Fruit fly (Drosophila melanogaster) whole organism, embryonic: Measurements from ENCODE around the gene spz5.

Experiments used
- Ada2b ChIP-seq: fragments of 200-800 bp; sonication (Bioruptor generic); IDR thresholded peaks from 2 replicates; pipeline ENCODE4 v1.3.6; 2022; ENCODE audit warnings: missing biosample characterization, missing genetic modification characterization
- Bteb2 ChIP-seq: fragments of 200-800 bp; sonication (Bioruptor generic); optimal IDR thresholded peaks from 2 replicates; lab custom pipeline; 2016; ENCODE audit warnings: missing biosample characterization, missing genetic modification characterization
- CG10147 ChIP-seq: fragments of 200-800 bp; sonication (Bioruptor generic); optimal IDR thresholded peaks from 2 replicates; lab custom pipeline; 2019; ENCODE audit warnings: missing biosample characterization, mild to moderate bottlenecking, missing genetic modification characterization, moderate library complexity
- CG10654 ChIP-seq: fragments of 200-800 bp; sonication (Bioruptor generic); optimal IDR thresholded peaks from 2 replicates; lab custom pipeline; 2016; ENCODE audit warnings: missing biosample characterization, missing genetic modification characterization
- CG11398 ChIP-seq: fragments of 200-800 bp; sonication (Bioruptor generic); optimal IDR thresholded peaks from 2 replicates; lab custom pipeline; 2016; ENCODE audit warnings: missing biosample characterization, missing genetic modification characterization
- CG11695 ChIP-seq: fragments of 200-800 bp; sonication (Bioruptor generic); IDR thresholded peaks from 3 replicates; pipeline ENCODE4 v1.3.6; 2022; ENCODE audit warnings: missing biosample characterization, missing genetic modification characterization
- CG12769 ChIP-seq: fragments of 200-800 bp; sonication (Bioruptor generic); optimal IDR thresholded peaks from 2 replicates; lab custom pipeline; 2019; ENCODE audit warnings: missing biosample characterization, mild to moderate bottlenecking, missing genetic modification characterization, moderate library complexity
- CG14014 ChIP-seq: fragments of 200-800 bp; sonication (Bioruptor generic); IDR thresholded peaks from 2 replicates; pipeline ENCODE4 v1.3.6; 2022; ENCODE audit warnings: missing biosample characterization, missing genetic modification characterization
- CG14441 ChIP-seq: fragments of 200-800 bp; sonication (Bioruptor generic); IDR thresholded peaks from 2 replicates; pipeline ENCODE4 v1.3.6; 2022; ENCODE audit warnings: missing biosample characterization, missing genetic modification characterization
- CG32767 ChIP-seq: fragments of 200-800 bp; sonication (Bioruptor generic); IDR thresholded peaks from 2 replicates; pipeline ENCODE4 v1.3.6; 2022; ENCODE audit warnings: missing biosample characterization, missing genetic modification characterization
- CG3281 ChIP-seq: fragments of 200-800 bp; sonication (Bioruptor generic); optimal IDR thresholded peaks from 3 replicates; lab custom pipeline; 2017; ENCODE audit warnings: missing biosample characterization, mild to moderate bottlenecking, missing genetic modification characterization
- CG5180 ChIP-seq: fragments of 200-800 bp; sonication (Bioruptor generic); optimal IDR thresholded peaks from 3 replicates; lab custom pipeline; 2017; ENCODE audit warnings: missing biosample characterization, missing genetic modification characterization, mild to moderate bottlenecking, moderate library complexity, missing genetic modification reagents
- CG6683 ChIP-seq: fragments of 200-800 bp; sonication (Bioruptor generic); optimal IDR thresholded peaks from 2 replicates; lab custom pipeline; 2017; ENCODE audit warnings: missing biosample characterization, mild to moderate bottlenecking, missing genetic modification characterization, missing genetic modification reagents
- CG6854 ChIP-seq: fragments of 200-800 bp; sonication (Bioruptor generic); optimal IDR thresholded peaks from 3 replicates; lab custom pipeline; 2017; ENCODE audit warnings: missing biosample characterization, mild to moderate bottlenecking, missing genetic modification characterization
- CG8089 ChIP-seq: fragments of 200-800 bp; sonication (Bioruptor generic); optimal IDR thresholded peaks from 3 replicates; lab custom pipeline; 2016; ENCODE audit warnings: missing biosample characterization, missing genetic modification characterization
- CG9797 ChIP-seq: fragments of 200-800 bp; sonication (Bioruptor generic); optimal IDR thresholded peaks from 3 replicates; lab custom pipeline; 2018; ENCODE audit warnings: missing biosample characterization, mild to moderate bottlenecking, missing genetic modification characterization
- CG9932 ChIP-seq: fragments of 200-800 bp; sonication (Bioruptor generic); IDR thresholded peaks from 2 replicates; pipeline ENCODE4 v1.3.6; 2022; ENCODE audit warnings: missing biosample characterization, missing genetic modification characterization
- Dad ChIP-seq: fragments of 200-800 bp; sonication (Bioruptor generic); optimal IDR thresholded peaks from 3 replicates; lab custom pipeline; 2016; ENCODE audit warnings: missing biosample characterization, missing genetic modification characterization
- HLH3B ChIP-seq: fragments of 200-800 bp; sonication (Bioruptor generic); IDR thresholded peaks from 2 replicates; pipeline ENCODE4 v1.3.6; 2022; ENCODE audit warnings: missing biosample characterization, missing genetic modification characterization
- HmgD ChIP-seq: fragments of 200-800 bp; sonication (Bioruptor generic); optimal IDR thresholded peaks from 3 replicates; lab custom pipeline; 2016; ENCODE audit warnings: missing biosample characterization, missing genetic modification characterization
- MTF-1 ChIP-seq: fragments of 200-800 bp; sonication (Bioruptor generic); optimal IDR thresholded peaks from 2 replicates; lab custom pipeline; 2018; ENCODE audit warnings: missing biosample characterization, mild to moderate bottlenecking, missing genetic modification characterization, borderline replicate concordance
- Myb ChIP-seq: fragments of 200-800 bp; sonication (Bioruptor generic); optimal IDR thresholded peaks from 2 replicates; lab custom pipeline; 2016; ENCODE audit warnings: missing biosample characterization, missing genetic modification characterization
- NK7.1 ChIP-seq: fragments of 200-800 bp; sonication (Bioruptor generic); optimal IDR thresholded peaks from 3 replicates; lab custom pipeline; 2016; ENCODE audit warnings: missing biosample characterization, missing genetic modification characterization
- Neu2 ChIP-seq: fragments of 200-800 bp; sonication (Bioruptor generic); optimal IDR thresholded peaks from 3 replicates; lab custom pipeline; 2016; ENCODE audit warnings: missing biosample characterization, missing genetic modification characterization, borderline replicate concordance
- Nf-YA ChIP-seq: fragments of 200-800 bp; sonication (Bioruptor generic); IDR thresholded peaks from 2 replicates; pipeline ENCODE4 v1.3.6; 2022; ENCODE audit warnings: missing biosample characterization, missing genetic modification characterization
- Ptx1 ChIP-seq: fragments of 200-800 bp; sonication (Bioruptor generic); IDR thresholded peaks from 2 replicates; pipeline ENCODE4 v1.3.6; 2022; ENCODE audit warnings: missing biosample characterization, missing genetic modification characterization
- Taf1 ChIP-seq: fragments of 200-800 bp; sonication (Bioruptor generic); IDR thresholded peaks from 2 replicates; pipeline ENCODE4 v1.3.6; 2022; ENCODE audit warnings: missing biosample characterization, missing genetic modification characterization
- Usf ChIP-seq: fragments of 200-800 bp; sonication (Bioruptor generic); optimal IDR thresholded peaks from 2 replicates; lab custom pipeline; 2017; ENCODE audit warnings: missing genotype, missing biosample characterization, missing genetic modification characterization
- Vsx1 ChIP-seq: fragments of 200-800 bp; sonication (Bioruptor generic); optimal IDR thresholded peaks from 2 replicates; lab custom pipeline; 2017; ENCODE audit warnings: missing biosample characterization, mild to moderate bottlenecking, missing genetic modification characterization, missing genetic modification reagents
- Xbp1 ChIP-seq: fragments of 200-800 bp; sonication (Bioruptor generic); optimal IDR thresholded peaks from 3 replicates; lab custom pipeline; 2016; ENCODE audit warnings: missing biosample characterization, mild to moderate bottlenecking, missing genetic modification characterization
- aop ChIP-seq: fragments of 200-800 bp; sonication (Bioruptor generic); IDR thresholded peaks from 2 replicates; pipeline ENCODE4 v1.3.6; 2022; ENCODE audit warnings: missing biosample characterization, missing genetic modification characterization
- ase ChIP-seq: fragments of 200-800 bp; sonication (Bioruptor generic); IDR thresholded peaks from 3 replicates; pipeline ENCODE4 v1.3.6; 2022; ENCODE audit warnings: missing biosample characterization, missing genetic modification characterization
- caup ChIP-seq: fragments of 200-800 bp; sonication (Bioruptor generic); optimal IDR thresholded peaks from 3 replicates; lab custom pipeline; 2017; ENCODE audit warnings: missing biosample characterization, mild to moderate bottlenecking, missing genetic modification characterization, moderate library complexity; ENCODE audit not compliant: severe bottlenecking
- chm ChIP-seq: fragments of 200-800 bp; sonication (Bioruptor generic); IDR thresholded peaks from 2 replicates; pipeline ENCODE4 v1.3.6; 2022; ENCODE audit warnings: missing biosample characterization, missing genetic modification characterization
- crol ChIP-seq: fragments of 200-800 bp; sonication (Bioruptor generic); IDR thresholded peaks from 2 replicates; pipeline ENCODE4 v1.3.6; 2022; ENCODE audit warnings: missing biosample characterization, missing genetic modification characterization
- esg ChIP-seq: fragments of 200-800 bp; sonication (Bioruptor generic); conservative IDR thresholded peaks from 2 replicates; pipeline ENCODE4 v1.3.6; 2022; ENCODE audit warnings: missing biosample characterization, missing genetic modification characterization
- eyg ChIP-seq: fragments of 200-800 bp; sonication (Bioruptor generic); optimal IDR thresholded peaks from 3 replicates; lab custom pipeline; 2016; ENCODE audit warnings: missing biosample characterization, missing genetic modification characterization
- grau ChIP-seq: fragments of 200-800 bp; optimal IDR thresholded peaks from 3 replicates; lab custom pipeline; 2019; ENCODE audit warnings: missing biosample characterization, mild to moderate bottlenecking, missing genetic modification characterization, moderate library complexity
- ind ChIP-seq: fragments of 200-800 bp; sonication (Bioruptor generic); optimal IDR thresholded peaks from 3 replicates; lab custom pipeline; 2016; ENCODE audit warnings: missing biosample characterization, missing genetic modification characterization
- lilli ChIP-seq: fragments of 200-800 bp; sonication (Bioruptor generic); optimal IDR thresholded peaks from 3 replicates; lab custom pipeline; 2016; ENCODE audit warnings: missing biosample characterization, missing genetic modification characterization
- nmo ChIP-seq: fragments of 200-800 bp; sonication (Bioruptor generic); optimal IDR thresholded peaks from 2 replicates; lab custom pipeline; 2018; ENCODE audit warnings: missing biosample characterization, mild to moderate bottlenecking, missing genetic modification characterization, moderate library complexity
- rib ChIP-seq: fragments of 200-800 bp; sonication (Bioruptor generic); IDR thresholded peaks from 2 replicates; pipeline ENCODE4 v1.3.6; 2022; ENCODE audit warnings: missing biosample characterization, missing genetic modification characterization
- seq ChIP-seq: fragments of 200-800 bp; sonication (Bioruptor generic); IDR thresholded peaks from 2 replicates; pipeline ENCODE4 v1.3.6; 2022; ENCODE audit warnings: missing biosample characterization, missing genetic modification characterization
- so ChIP-seq: fragments of 200-800 bp; sonication (Bioruptor generic); IDR thresholded peaks from 3 replicates; pipeline ENCODE4 v1.3.6; 2022; ENCODE audit warnings: missing biosample characterization, missing genetic modification characterization
- sob ChIP-seq: fragments of 200-800 bp; sonication (Bioruptor generic); IDR thresholded peaks from 2 replicates; pipeline ENCODE4 v1.3.6; 2022; ENCODE audit warnings: missing biosample characterization, missing genetic modification characterization
- stc ChIP-seq: fragments of 200-800 bp; sonication (Bioruptor generic); IDR thresholded peaks from 2 replicates; pipeline ENCODE4 v1.3.6; 2022; ENCODE audit warnings: missing biosample characterization, missing genetic modification characterization
- tio ChIP-seq: fragments of 200-800 bp; sonication (Bioruptor generic); optimal IDR thresholded peaks from 2 replicates; lab custom pipeline; 2017; ENCODE audit warnings: missing biosample characterization, missing genetic modification characterization, inconsistent platforms
- tll ChIP-seq, 2 experiments: fragments of 200-800 bp in 1 of 2; fragments of >200 bp in 1 of 2; sonication (Bioruptor generic) in 1 of 2; optimal IDR thresholded peaks; 2 replicates each; lab custom pipeline; 2017 to 2019; ENCODE audit warnings: missing biosample characterization in 2 of 2, missing genetic modification characterization in 2 of 2, mild to moderate bottlenecking in 1 of 2, moderate library complexity in 1 of 2
- trem ChIP-seq: fragments of 200-800 bp; optimal IDR thresholded peaks from 3 replicates; lab custom pipeline; 2019; ENCODE audit warnings: missing biosample characterization, mild to moderate bottlenecking, missing genetic modification characterization, moderate library complexity
- unpg ChIP-seq: fragments of 200-800 bp; sonication (Bioruptor generic); optimal IDR thresholded peaks from 3 replicates; lab custom pipeline; 2018; ENCODE audit warnings: missing biosample characterization, mild to moderate bottlenecking, missing genetic modification characterization, moderate library complexity
- zfh1 ChIP-seq: fragments of 200-800 bp; sonication (Bioruptor generic); IDR thresholded peaks from 3 replicates; pipeline ENCODE4 v1.3.6; 2022; ENCODE audit warnings: missing biosample characterization, missing genetic modification characterization

The spz5 gene

dm6 chr3L:2913291-2913690 is 21.3 kb upstream of the spz5 start (continued):
- TF ChIP-seq Neu2 (GFP tag; lab: Kevin White, UChicago) (no peak), unpg (GFP tag; lab: Kevin White, UChicago) (no peak), so (GFP tag; lab: Robert Waterston, UW) (0 out of 3 replicates have a peak, but pooled peaks have one; percentile 47), CG9932 (GFP tag; lab: Robert Waterston, UW) (0 out of 2 replicates have a peak, but pooled peaks have one; percentile 9), seq (GFP tag; lab: Robert Waterston, UW) (peak; percentile 18; the same call in 1 of the 2 replicates), CG14014 (GFP tag; lab: Robert Waterston, UW) (peak; percentile 66; the same call in 1 of the 2 replicates), Xbp1 (GFP tag; lab: Kevin White, UChicago) (peak; percentile 34), Bteb2 (no peak), CG8089 (GFP tag; lab: Kevin White, UChicago) (no peak), Myb (GFP tag; lab: Kevin White, UChicago) (peak; percentile 27), Nf-YA (GFP tag; lab: Robert Waterston, UW) (no peak), CG6683 (peak; percentile 39), tio (GFP tag; lab: Kevin White, UChicago) (no peak), CG14441 (GFP tag; lab: Robert Waterston, UW) (peak; percentile 50), crol (GFP tag; lab: Robert Waterston, UW) (peak; percentile 71), zfh1 (GFP tag; lab: Robert Waterston, UW) (no peak), rib (GFP tag; lab: Robert Waterston, UW) (0 out of 2 replicates have a peak, but pooled peaks have one; percentile 15), Ptx1 (peak; percentile 62), eyg (GFP tag; lab: Kevin White, UChicago) (no peak), CG5180 (GFP tag; lab: Kevin White, UChicago) (no peak), CG32767 (peak; percentile 36; the same call in 1 of the 2 replicates), grau (tag; lab: Kevin White, UChicago) (peak; percentile 34), CG11398 (GFP tag; lab: Kevin White, UChicago) (no peak), trem (no peak), Dad (GFP tag; lab: Kevin White, UChicago) (no peak), CG6854 (GFP tag; lab: Kevin White, UChicago) (peak; percentile 44), ase (GFP tag; lab: Robert Waterston, UW) (peak; percentile 44; the same call in 1 of the 3 replicates), stc (GFP tag; lab: Robert Waterston, UW) (peak; percentile 62; the same call in 1 of the 2 replicates), Taf1 (GFP tag; lab: Robert Waterston, UW) (peak; percentile 49; the same call in 1 of the 2 replicates), sob (GFP tag; lab: Robert Waterston, UW) (peak; percentile 61; the same call in 1 of the 2 replicates), NK7.1 (no peak), caup (GFP tag; lab: Kevin White, UChicago) (peak; percentile 51), tll (GFP tag; optimal IDR thresholded peaks at IDR 0.05; lab: Kevin White, UChicago) (no peak), MTF-1 (GFP tag; lab: Kevin White, UChicago) (no peak), nmo (GFP tag; lab: Kevin White, UChicago) (peak; percentile 11), Ada2b (GFP tag; lab: Robert Waterston, UW) (peak; percentile 66), esg (GFP tag; lab: Robert Waterston, UW) (peak; percentile 42), CG11695 (GFP tag; lab: Robert Waterston, UW) (peak; percentile 53; the same call in 1 of the 3 replicates), HLH3B (GFP tag; lab: Robert Waterston, UW) (peak; percentile 48), CG12769 (tag; lab: Kevin White, UChicago) (peak; percentile 32), CG3281 (GFP tag; lab: Kevin White, UChicago) (peak; percentile 59), chm (no peak), HmgD (GFP tag; lab: Kevin White, UChicago) (no peak), CG10147 (peak; percentile 47), Vsx1 (GFP tag; lab: Kevin White, UChicago) (no peak), CG9797 (no peak), Usf (GFP tag; lab: Kevin White, UChicago) (no peak), lilli (GFP tag; lab: Kevin White, UChicago) (peak; percentile 58), aop (GFP tag; lab: Robert Waterston, UW) (no peak), ind (GFP tag; lab: Kevin White, UChicago) (peak; percentile 35), CG10654 (GFP tag; lab: Kevin White, UChicago) (no peak)
